Fruit fly (Drosophila melanogaster) S2 (cell line): Measurements from ENCODE around the gene Gr23a.

Experiments
- CG8478 ChIP-seq: fragments of >200 bp; optimal IDR thresholded peaks from 2 replicates; lab custom pipeline; 2018
- CTCF ChIP-seq, 2 experiments: fragments of >200 bp; optimal IDR thresholded peaks; 2 replicates each; lab custom pipeline; 2018

DNA sequence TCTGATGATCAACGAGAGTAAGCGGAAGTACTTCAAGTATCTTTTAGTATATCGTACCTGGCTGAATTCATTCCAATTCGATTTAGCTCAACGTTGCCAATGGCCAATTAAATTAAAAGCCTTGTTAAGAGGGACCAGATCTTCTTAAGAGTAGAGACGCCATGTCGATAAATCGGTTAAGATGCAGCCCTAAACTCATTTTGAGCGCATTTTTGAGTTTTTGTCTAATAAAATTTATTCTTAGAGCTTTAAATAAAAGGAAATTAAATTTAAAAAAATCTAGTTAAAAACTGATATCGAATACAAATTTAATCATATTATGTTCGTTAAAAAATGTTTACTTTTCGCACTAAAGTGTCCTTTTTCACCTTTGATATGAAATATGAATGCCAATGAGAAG is 26.7 kb downstream of the Gr23a start, which contains the start of gene Trf5:
- TF ChIP-seq CG8478 (lab: Kevin White, UChicago), result no peak
- no peak for TF ChIP-seq CTCF (optimal IDR thresholded peaks at IDR 0.05; lab: Kevin White, UChicago)
